Worm (Caenorhabditis elegans) whole organism, L2 larva: ENCODE results near the gene C33B4.4.

Experiments
- R02D3.7 ChIP-seq: fragments of 150-350 bp; optimal IDR thresholded peaks from 2 replicates; lab custom pipeline; 2014; ENCODE audit warnings: missing biosample characterization, missing genetic modification characterization
- Y55F3AM.14 ChIP-seq: fragments of 200-800 bp; sonication (Bioruptor generic); optimal IDR thresholded peaks from 2 replicates; lab custom pipeline; 2018; ENCODE audit warnings: mild to moderate bottlenecking, missing genetic modification characterization, missing compliant biosample characterization
- ZK546.5 ChIP-seq: sonication (generic microtip); optimal IDR thresholded peaks from 2 replicates; lab custom pipeline; 2017; ENCODE audit warnings: missing biosample characterization, missing genetic modification characterization
- aly-2 ChIP-seq: fragments of 150-350 bp; optimal IDR thresholded peaks from 2 replicates; lab custom pipeline; 2014; ENCODE audit warnings: missing biosample characterization, missing genetic modification characterization
- ama-1 ChIP-seq: fragments of 150-350 bp; optimal IDR thresholded peaks from 2 replicates; lab custom pipeline; 2018; ENCODE audit warnings: inconsistent platforms
- blmp-1 ChIP-seq: sonication (generic microtip); optimal IDR thresholded peaks from 2 replicates; lab custom pipeline; 2017; ENCODE audit warnings: missing genetic modification characterization, mild to moderate bottlenecking, missing compliant biosample characterization, antibody characterized with exemption, moderate library complexity; ENCODE audit not compliant: insufficient read depth
- ceh-16 ChIP-seq: fragments of 150-350 bp; optimal IDR thresholded peaks from 2 replicates; lab custom pipeline; 2014; ENCODE audit warnings: missing biosample characterization, missing genetic modification characterization
- ceh-82 ChIP-seq: fragments of 150-350 bp; optimal IDR thresholded peaks from 2 replicates; lab custom pipeline; 2014; ENCODE audit warnings: missing biosample characterization, missing genetic modification characterization
- dmd-4 ChIP-seq: sonication (generic microtip); optimal IDR thresholded peaks from 2 replicates; lab custom pipeline; 2017; ENCODE audit warnings: missing biosample characterization, missing genetic modification characterization
- fos-1 ChIP-seq: fragments of 150-350 bp; optimal IDR thresholded peaks from 2 replicates; lab custom pipeline; 2014; ENCODE audit warnings: missing biosample characterization, missing genetic modification characterization
- gmeb-1 ChIP-seq: fragments of 150-350 bp; optimal IDR thresholded peaks from 2 replicates; lab custom pipeline; 2014; ENCODE audit warnings: missing biosample characterization, missing genetic modification characterization
- lin-11 ChIP-seq: fragments of 150-350 bp; sonication (generic microtip); optimal IDR thresholded peaks from 2 replicates; lab custom pipeline; 2014; ENCODE audit warnings: missing biosample characterization, missing genetic modification characterization, inconsistent platforms, mixed read lengths
- lin-13 ChIP-seq: fragments of 150-350 bp; optimal IDR thresholded peaks from 2 replicates; lab custom pipeline; 2014; ENCODE audit warnings: missing biosample characterization, missing genetic modification reagents, missing genetic modification characterization
- lin-39 ChIP-seq: fragments of 150-350 bp; optimal IDR thresholded peaks from 2 replicates; lab custom pipeline; 2014; ENCODE audit warnings: missing biosample characterization, missing genetic modification reagents, missing genetic modification characterization
- lsy-2 ChIP-seq, 2 experiments: fragments of 150-350 bp in 1 of 2; sonication (generic microtip) in 1 of 2; optimal IDR thresholded peaks; 2 replicates each; lab custom pipeline; 2014 to 2017; ENCODE audit warnings: missing biosample characterization in 2 of 2, missing genetic modification characterization in 2 of 2
- mab-5 ChIP-seq: fragments of 150-350 bp; optimal IDR thresholded peaks from 2 replicates; lab custom pipeline; 2014; ENCODE audit warnings: missing biosample characterization, missing genetic modification characterization
- mdl-1 ChIP-seq, 2 experiments: fragments of 150-350 bp in 1 of 2; sonication (generic microtip) in 1 of 2; optimal IDR thresholded peaks; 2 replicates each; lab custom pipeline; 2017; ENCODE audit warnings: missing biosample characterization in 2 of 2, missing genetic modification characterization in 2 of 2
- nhr-10 ChIP-seq: sonication (generic microtip); optimal IDR thresholded peaks from 2 replicates; lab custom pipeline; 2017; ENCODE audit warnings: missing biosample characterization, missing genetic modification characterization
- nhr-11 ChIP-seq: fragments of 150-350 bp; optimal IDR thresholded peaks from 2 replicates; lab custom pipeline; 2014; ENCODE audit warnings: missing biosample characterization, missing genetic modification characterization
- nhr-129 ChIP-seq: fragments of 150-350 bp; optimal IDR thresholded peaks from 2 replicates; lab custom pipeline; 2014; ENCODE audit warnings: missing biosample characterization, missing genetic modification characterization
- nhr-23 ChIP-seq: fragments of 150-350 bp; optimal IDR thresholded peaks from 2 replicates; lab custom pipeline; 2014; ENCODE audit warnings: missing biosample characterization, missing genetic modification reagents, missing genetic modification characterization
- nhr-237 ChIP-seq: fragments of 150-350 bp; optimal IDR thresholded peaks from 2 replicates; lab custom pipeline; 2014; ENCODE audit warnings: missing biosample characterization, missing genetic modification characterization
- nhr-6 ChIP-seq: fragments of 150-350 bp; optimal IDR thresholded peaks from 2 replicates; lab custom pipeline; 2014; ENCODE audit warnings: missing biosample characterization, missing genetic modification characterization
- nhr-77 ChIP-seq: fragments of 150-350 bp; optimal IDR thresholded peaks from 2 replicates; lab custom pipeline; 2014; ENCODE audit warnings: missing biosample characterization, missing genetic modification characterization
- peb-1 ChIP-seq: fragments of 150-350 bp; optimal IDR thresholded peaks from 2 replicates; lab custom pipeline; 2014; ENCODE audit warnings: missing biosample characterization, missing genetic modification characterization
- sem-4 ChIP-seq: fragments of 150-350 bp; optimal IDR thresholded peaks from 2 replicates; lab custom pipeline; 2014; ENCODE audit warnings: missing biosample characterization, missing genetic modification reagents, missing genetic modification characterization
- skn-1 ChIP-seq: sonication (generic microtip); optimal IDR thresholded peaks from 2 replicates; lab custom pipeline; 2017; ENCODE audit warnings: missing biosample characterization, missing genetic modification characterization
- sma-9 ChIP-seq, 2 experiments: fragments of 150-350 bp in 1 of 2; sonication (generic microtip) in 1 of 2; optimal IDR thresholded peaks; 2 replicates each; lab custom pipeline; 2014 to 2016; ENCODE audit warnings: missing genetic modification characterization in 2 of 2, mild to moderate bottlenecking in 1 of 2, missing biosample characterization in 1 of 2, missing compliant biosample characterization in 1 of 2, missing genetic modification reagents in 1 of 2, moderate library complexity in 1 of 2
- snpc-4 ChIP-seq: fragments of 150-350 bp; optimal IDR thresholded peaks from 2 replicates; lab custom pipeline; 2014; ENCODE audit warnings: missing biosample characterization, missing genetic modification characterization
- unc-39 ChIP-seq: fragments of 150-350 bp; optimal IDR thresholded peaks from 2 replicates; lab custom pipeline; 2014; ENCODE audit warnings: missing biosample characterization, missing genetic modification characterization
- unc-55 ChIP-seq: fragments of 150-350 bp; sonication (generic microtip); optimal IDR thresholded peaks from 3 replicates; lab custom pipeline; 2014; ENCODE audit warnings: missing biosample characterization, missing genetic modification reagents, missing genetic modification characterization
- unc-62 ChIP-seq: fragments of 150-350 bp; optimal IDR thresholded peaks from 2 replicates; lab custom pipeline; 2014; ENCODE audit warnings: missing biosample characterization, missing genetic modification reagents, missing genetic modification characterization
- zag-1 ChIP-seq: fragments of 150-350 bp; optimal IDR thresholded peaks from 2 replicates; lab custom pipeline; 2014; ENCODE audit warnings: missing biosample characterization, missing genetic modification characterization
- ztf-1 ChIP-seq: fragments of 200-800 bp; sonication (Bioruptor generic); conservative IDR thresholded peaks from 2 replicates; pipeline ENCODE4 v1.3.6; 2022; ENCODE audit warnings: missing genetic modification characterization, missing compliant biosample characterization
- ztf-4 ChIP-seq: fragments of 150-350 bp; optimal IDR thresholded peaks from 2 replicates; lab custom pipeline; 2014; ENCODE audit warnings: missing biosample characterization, missing genetic modification characterization

Gene C33B4.4

DNA sequence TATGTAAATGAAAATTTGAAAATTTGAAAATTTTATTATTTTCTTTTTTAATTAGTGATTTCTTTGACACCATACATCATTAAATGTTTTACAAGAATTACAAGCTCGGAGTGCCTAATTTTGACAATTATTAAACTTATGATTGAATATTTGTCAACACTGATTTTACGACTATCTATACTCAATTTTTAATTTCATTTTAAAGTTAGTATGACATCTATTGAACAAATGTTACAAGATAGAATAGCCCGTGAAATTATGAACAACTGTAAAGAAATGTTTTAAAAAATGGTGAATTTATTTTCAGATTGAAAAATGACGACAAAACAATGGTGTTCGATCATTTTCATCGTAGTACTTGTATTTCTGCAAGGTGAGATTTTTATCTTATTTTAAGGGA is 34.8 kb upstream of the C33B4.4 start, which contains the start of gene C05D12.2:
Gene C05D12.2, plus strand, starts transcription at position 301 of the 400 bp plus-strand sequence.
- no peak for TF ChIP-seq nhr-6 (tag; lab: Kevin White, UChicago)
- TF ChIP-seq lin-13, result no peak
- no peak for TF ChIP-seq ztf-1 (GFP tag; lab: Robert Waterston, UW)
- TF ChIP-seq unc-62, result no peak
- TF ChIP-seq skn-1 (tag; lab: Kevin White, UChicago), result no peak
- TF ChIP-seq mdl-1 (tag; optimal IDR thresholded peaks at IDR 0.05; lab: Kevin White, UChicago), result no peak
- no peak for TF ChIP-seq ceh-82

ce11 chrII:11415672-11416071 is 32.4 kb upstream of the C33B4.4 start, which contains the start of gene C05D12.1:
C05D12.1 (minus strand) TSS chrII:11415772.
- TF ChIP-seq unc-39 (tag; lab: Kevin White, UChicago) (no peak), ceh-16 (tag; lab: Kevin White, UChicago) (no peak), ztf-1 (GFP tag; lab: Robert Waterston, UW) (no peak), dmd-4 (tag; lab: Kevin White, UChicago) (no peak), mab-5 (tag; lab: Kevin White, UChicago) (no peak), nhr-23 (tag; lab: Kevin White, UChicago) (no peak), lsy-2 (tag; optimal IDR thresholded peaks at IDR 0.05; lab: Kevin White, UChicago) (no peak), R02D3.7 (tag; lab: Kevin White, UChicago) (no peak), blmp-1 (no peak), nhr-129 (tag; lab: Kevin White, UChicago) (no peak), lin-39 (no peak), nhr-77 (tag; lab: Kevin White, UChicago) (no peak), ztf-4 (no peak), Y55F3AM.14 (GFP tag; lab: Kevin White, UChicago) (no peak), ZK546.5 (no peak), sem-4 (tag; lab: Kevin White, UChicago) (no peak), snpc-4 (no peak), peb-1 (tag; lab: Kevin White, UChicago) (no peak), sma-9 (GFP tag; optimal IDR thresholded peaks at IDR 0.05; lab: Kevin White, UChicago) (no peak), sma-9 (tag; optimal IDR thresholded peaks at IDR 0.05; lab: Kevin White, UChicago) (no peak)

DNA sequence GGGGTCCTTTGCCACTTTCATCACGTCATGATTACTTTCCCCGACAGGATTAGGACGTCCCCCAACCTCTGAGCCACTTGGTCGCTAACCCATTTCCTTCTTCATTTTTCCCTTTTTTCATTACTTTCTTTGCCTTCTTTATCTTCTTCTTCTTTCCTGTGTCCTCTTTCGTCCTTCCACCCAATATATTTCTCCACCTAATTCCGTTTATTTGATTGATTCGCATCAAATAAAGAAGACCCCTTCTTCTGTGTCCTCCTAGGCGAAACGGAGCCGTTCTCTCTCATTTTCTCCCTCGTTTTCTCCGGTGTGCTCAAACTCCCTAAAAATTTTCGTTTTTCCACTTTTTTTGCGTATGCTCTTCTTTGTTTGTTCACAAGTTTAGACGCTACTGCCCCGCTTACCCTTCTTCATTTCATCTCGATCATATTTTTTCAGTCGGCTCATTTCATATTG is 26.5 kb upstream of the C33B4.4 start, which contains the start of gene C05D12.7:
Gene C05D12.7, plus strand, starts transcription at position 406 of the 456 bp plus-strand sequence.
- TF ChIP-seq lin-13, result no peak
- no peak for TF ChIP-seq ztf-1 (GFP tag; lab: Robert Waterston, UW)
- TF ChIP-seq aly-2, result no peak
- no peak for TF ChIP-seq unc-39 (tag; lab: Kevin White, UChicago)
- no peak for TF ChIP-seq lin-11
- TF ChIP-seq ama-1 (lab: Kevin White, UChicago), result no peak
- no peak for TF ChIP-seq Y55F3AM.14 (GFP tag; lab: Kevin White, UChicago)
- no peak for TF ChIP-seq unc-55 (GFP tag; lab: Kevin White, UChicago)
- no peak for TF ChIP-seq nhr-10 (tag; lab: Kevin White, UChicago)
- TF ChIP-seq R02D3.7 (tag; lab: Kevin White, UChicago), result no peak
- no peak for TF ChIP-seq fos-1 (tag; lab: Kevin White, UChicago)
- no peak for TF ChIP-seq sem-4 (tag; lab: Kevin White, UChicago)
- TF ChIP-seq nhr-11 (tag; lab: Kevin White, UChicago), result no peak
- no peak for TF ChIP-seq zag-1 (tag; lab: Kevin White, UChicago)
- no peak for TF ChIP-seq peb-1 (tag; lab: Kevin White, UChicago)
- no peak for TF ChIP-seq nhr-237 (tag; lab: Kevin White, UChicago)
- no peak for TF ChIP-seq sma-9 (GFP tag; optimal IDR thresholded peaks at IDR 0.05; lab: Kevin White, UChicago)
- no peak for TF ChIP-seq sma-9 (tag; optimal IDR thresholded peaks at IDR 0.05; lab: Kevin White, UChicago)
- no peak for TF ChIP-seq ztf-4
- no peak for TF ChIP-seq skn-1 (tag; lab: Kevin White, UChicago)
- no peak for TF ChIP-seq unc-62

ce11 chrII:11400386-11400785 is 17.1 kb upstream of the C33B4.4 start:
- peak; percentile 7 for TF ChIP-seq nhr-129 (tag; lab: Kevin White, UChicago)
- no peak for TF ChIP-seq R02D3.7 (tag; lab: Kevin White, UChicago)
- TF ChIP-seq nhr-10 (tag; lab: Kevin White, UChicago), result no peak
- no peak for TF ChIP-seq gmeb-1 (tag; lab: Kevin White, UChicago)
